Fruit fly (Drosophila melanogaster) whole organism, embryonic: Measurements from ENCODE around the gene CG12012.

Experiments
- Aef1 ChIP-seq: fragments of 200-800 bp; sonication (Bioruptor generic); IDR thresholded peaks from 3 replicates; pipeline ENCODE4 v1.3.6; 2022; ENCODE audit warnings: missing biosample characterization, missing genetic modification characterization
- Asciz ChIP-seq: fragments of 200-800 bp; sonication (Bioruptor generic); optimal IDR thresholded peaks from 2 replicates; lab custom pipeline; 2017; ENCODE audit warnings: missing biosample characterization, mild to moderate bottlenecking, missing genetic modification characterization, missing genetic modification reagents
- BEAF-32 ChIP-seq: fragments of 200-800 bp; sonication (Bioruptor generic); optimal IDR thresholded peaks from 3 replicates; lab custom pipeline; 2017; ENCODE audit warnings: missing biosample characterization, missing genetic modification characterization, mild to moderate bottlenecking, moderate library complexity, missing genetic modification reagents
- CG10366 ChIP-seq: fragments of 200-800 bp; sonication (Bioruptor generic); IDR thresholded peaks from 2 replicates; pipeline ENCODE4 v1.3.6; 2022; ENCODE audit warnings: missing biosample characterization, missing genetic modification characterization
- CG10431 ChIP-seq: fragments of 200-800 bp; sonication (Bioruptor generic); optimal IDR thresholded peaks from 3 replicates; lab custom pipeline; 2018; ENCODE audit warnings: missing biosample characterization, mild to moderate bottlenecking, missing genetic modification characterization
- CG10979 ChIP-seq: fragments of 200-800 bp; sonication (Bioruptor generic); optimal IDR thresholded peaks from 2 replicates; lab custom pipeline; 2018; ENCODE audit warnings: missing biosample characterization, mild to moderate bottlenecking, missing genetic modification characterization, moderate library complexity
- CG11696 ChIP-seq: fragments of 200-800 bp; sonication (Bioruptor generic); IDR thresholded peaks from 2 replicates; pipeline ENCODE4 v1.3.6; 2022; ENCODE audit warnings: missing biosample characterization, missing genetic modification characterization
- CG14014 ChIP-seq: fragments of 200-800 bp; sonication (Bioruptor generic); IDR thresholded peaks from 2 replicates; pipeline ENCODE4 v1.3.6; 2022; ENCODE audit warnings: missing biosample characterization, missing genetic modification characterization
- CG1647 ChIP-seq: fragments of 200-800 bp; sonication (Bioruptor generic); optimal IDR thresholded peaks from 3 replicates; lab custom pipeline; 2016; ENCODE audit warnings: missing biosample characterization, missing genetic modification characterization
- CG16779 ChIP-seq: fragments of 200-800 bp; sonication (Bioruptor generic); IDR thresholded peaks from 2 replicates; pipeline ENCODE4 v1.3.6; 2022; ENCODE audit warnings: missing biosample characterization, missing genetic modification characterization
- CG17359 ChIP-seq: fragments of 200-800 bp; sonication (Bioruptor generic); optimal IDR thresholded peaks from 3 replicates; lab custom pipeline; 2018; ENCODE audit warnings: missing biosample characterization, mild to moderate bottlenecking, missing genetic modification characterization, moderate library complexity
- CG2202 ChIP-seq: fragments of 200-800 bp; sonication (Bioruptor generic); optimal IDR thresholded peaks from 2 replicates; lab custom pipeline; 2018; ENCODE audit warnings: missing biosample characterization, mild to moderate bottlenecking, missing genetic modification characterization
- CG3847 ChIP-seq: fragments of 200-800 bp; sonication (Bioruptor generic); IDR thresholded peaks from 2 replicates; pipeline ENCODE4 v1.3.6; 2022; ENCODE audit warnings: missing biosample characterization, missing genetic modification characterization
- CG4328 ChIP-seq: fragments of 200-800 bp; sonication (Bioruptor generic); optimal IDR thresholded peaks from 3 replicates; lab custom pipeline; 2017; ENCODE audit warnings: missing biosample characterization, missing genetic modification reagents, missing genetic modification characterization
- CG43689 ChIP-seq: fragments of 200-800 bp; sonication (Bioruptor generic); IDR thresholded peaks from 2 replicates; pipeline ENCODE4 v1.3.6; 2022; ENCODE audit warnings: missing biosample characterization, missing genetic modification characterization
- CG6654 ChIP-seq: fragments of 200-800 bp; sonication (Bioruptor generic); optimal IDR thresholded peaks from 2 replicates; lab custom pipeline; 2017; ENCODE audit warnings: missing biosample characterization, mild to moderate bottlenecking, missing genetic modification characterization
- CG7372 ChIP-seq: fragments of 200-800 bp; sonication (Bioruptor generic); IDR thresholded peaks from 2 replicates; pipeline ENCODE4 v1.3.6; 2022; ENCODE audit warnings: missing biosample characterization, missing genetic modification characterization
- CkIIα-i1 ChIP-seq: fragments of 200-800 bp; sonication (Bioruptor generic); IDR thresholded peaks from 2 replicates; pipeline ENCODE4 v1.3.6; 2022; ENCODE audit warnings: missing biosample characterization, missing genetic modification characterization
- Dbx ChIP-seq: fragments of 200-800 bp; sonication (Bioruptor generic); IDR thresholded peaks from 3 replicates; pipeline ENCODE4 v1.3.6; 2022; ENCODE audit warnings: missing biosample characterization, missing genetic modification characterization
- Dip2 ChIP-seq: fragments of 200-800 bp; sonication (Bioruptor generic); IDR thresholded peaks from 2 replicates; pipeline ENCODE4 v1.3.6; 2022; ENCODE audit warnings: missing biosample characterization, missing genetic modification characterization
- Dref ChIP-seq: fragments of 200-800 bp; sonication (Bioruptor generic); IDR thresholded peaks from 2 replicates; pipeline ENCODE4 v1.3.6; 2022; ENCODE audit warnings: missing biosample characterization, missing genetic modification characterization
- HLH3B ChIP-seq: fragments of 200-800 bp; sonication (Bioruptor generic); IDR thresholded peaks from 2 replicates; pipeline ENCODE4 v1.3.6; 2022; ENCODE audit warnings: missing biosample characterization, missing genetic modification characterization
- Lhr ChIP-seq: fragments of 200-800 bp; sonication (Bioruptor generic); optimal IDR thresholded peaks from 3 replicates; lab custom pipeline; 2017; ENCODE audit warnings: mild to moderate bottlenecking, missing biosample characterization, missing genetic modification reagents, missing genetic modification characterization
- Sin3A ChIP-seq: fragments of >200 bp; optimal IDR thresholded peaks from 2 replicates; lab custom pipeline; 2018
- Usf ChIP-seq: fragments of 200-800 bp; sonication (Bioruptor generic); optimal IDR thresholded peaks from 2 replicates; lab custom pipeline; 2017; ENCODE audit warnings: missing genotype, missing biosample characterization, missing genetic modification characterization
- ac ChIP-seq: fragments of 200-800 bp; sonication (Bioruptor generic); optimal IDR thresholded peaks from 3 replicates; lab custom pipeline; 2017; ENCODE audit warnings: missing biosample characterization, mild to moderate bottlenecking, missing genetic modification characterization
- aop ChIP-seq: fragments of 200-800 bp; sonication (Bioruptor generic); IDR thresholded peaks from 2 replicates; pipeline ENCODE4 v1.3.6; 2022; ENCODE audit warnings: missing biosample characterization, missing genetic modification characterization
- ash1 ChIP-seq: fragments of 200-800 bp; sonication (Bioruptor generic); optimal IDR thresholded peaks from 2 replicates; lab custom pipeline; 2018; ENCODE audit warnings: missing biosample characterization, mild to moderate bottlenecking, missing genetic modification characterization
- bab2 ChIP-seq: fragments of 200-800 bp; sonication (Bioruptor generic); optimal IDR thresholded peaks from 2 replicates; lab custom pipeline; 2016; ENCODE audit warnings: missing biosample characterization, missing genetic modification characterization
- bbx ChIP-seq: fragments of 200-800 bp; sonication (Bioruptor generic); IDR thresholded peaks from 2 replicates; pipeline ENCODE4 v1.3.6; 2022; ENCODE audit warnings: missing biosample characterization, missing genetic modification characterization; ENCODE audit not compliant: partially characterized antibody
- cato ChIP-seq: fragments of 200-800 bp; sonication (Bioruptor generic); optimal IDR thresholded peaks from 2 replicates; lab custom pipeline; 2016; ENCODE audit warnings: missing biosample characterization, missing genetic modification characterization, borderline replicate concordance
- chif ChIP-seq, 2 experiments: fragments of 200-800 bp; sonication (Bioruptor generic); optimal IDR thresholded peaks; 3 replicates each; lab custom pipeline; 2016; ENCODE audit warnings: missing biosample characterization in 2 of 2, missing genetic modification characterization in 2 of 2
- disco-r ChIP-seq: fragments of 200-800 bp; sonication (Bioruptor generic); optimal IDR thresholded peaks from 2 replicates; lab custom pipeline; 2016; ENCODE audit warnings: missing biosample characterization, missing genetic modification characterization
- dpn ChIP-seq, 2 experiments: fragments of 200-800 bp; sonication (Bioruptor generic); optimal IDR thresholded peaks; 3 replicates each; lab custom pipeline; 2016; ENCODE audit warnings: missing biosample characterization in 2 of 2, missing genetic modification characterization in 2 of 2
- fd3F ChIP-seq: fragments of 200-800 bp; sonication (Bioruptor generic); optimal IDR thresholded peaks from 2 replicates; lab custom pipeline; 2018; ENCODE audit warnings: missing biosample characterization, mild to moderate bottlenecking, missing genetic modification characterization, moderate library complexity
- gem ChIP-seq: fragments of 200-800 bp; sonication (Bioruptor generic); optimal IDR thresholded peaks from 2 replicates; lab custom pipeline; 2019; ENCODE audit warnings: missing biosample characterization, mild to moderate bottlenecking, missing genetic modification characterization, moderate library complexity
- grau ChIP-seq: fragments of 200-800 bp; optimal IDR thresholded peaks from 3 replicates; lab custom pipeline; 2019; ENCODE audit warnings: missing biosample characterization, mild to moderate bottlenecking, missing genetic modification characterization, moderate library complexity
- gsb-n ChIP-seq: fragments of 200-800 bp; sonication (Bioruptor generic); optimal IDR thresholded peaks from 3 replicates; lab custom pipeline; 2018; ENCODE audit warnings: missing biosample characterization, mild to moderate bottlenecking, missing genetic modification characterization
- lola ChIP-seq, 3 experiments: fragments of >200 bp in 2 of 3; fragments of 200-800 bp in 1 of 3; sonication (Bioruptor generic) in 1 of 3; optimal IDR thresholded peaks; 2 replicates each; lab custom pipeline; 2017 to 2019; ENCODE audit warnings: missing biosample characterization in 3 of 3, missing genetic modification characterization in 3 of 3, mild to moderate bottlenecking in 1 of 3, moderate library complexity in 1 of 3
- nerfin-1 ChIP-seq: fragments of 200-800 bp; sonication (Bioruptor generic); optimal IDR thresholded peaks from 3 replicates; lab custom pipeline; 2019; ENCODE audit warnings: missing biosample characterization, mild to moderate bottlenecking, missing genetic modification characterization, moderate library complexity
- nom ChIP-seq: fragments of 200-800 bp; sonication (Bioruptor generic); optimal IDR thresholded peaks from 2 replicates; lab custom pipeline; 2017; ENCODE audit warnings: missing biosample characterization, missing genetic modification characterization, mild to moderate bottlenecking, moderate library complexity, missing genetic modification reagents
- rib ChIP-seq: fragments of 200-800 bp; sonication (Bioruptor generic); IDR thresholded peaks from 2 replicates; pipeline ENCODE4 v1.3.6; 2022; ENCODE audit warnings: missing biosample characterization, missing genetic modification characterization
- schlank ChIP-seq: fragments of 200-800 bp; sonication (Bioruptor generic); optimal IDR thresholded peaks from 2 replicates; lab custom pipeline; 2018; ENCODE audit warnings: missing biosample characterization, mild to moderate bottlenecking, missing genetic modification characterization
- sd ChIP-seq: fragments of 200-800 bp; sonication (Bioruptor generic); optimal IDR thresholded peaks from 3 replicates; lab custom pipeline; 2018; ENCODE audit warnings: missing biosample characterization, mild to moderate bottlenecking, missing genetic modification characterization, moderate library complexity
- sr ChIP-seq: fragments of 200-800 bp; sonication (Bioruptor generic); IDR thresholded peaks from 3 replicates; pipeline ENCODE4 v1.3.6; 2022; ENCODE audit warnings: missing biosample characterization, missing genetic modification characterization
- ttk ChIP-seq: fragments of 200-800 bp; sonication (Bioruptor generic); IDR thresholded peaks from 2 replicates; pipeline ENCODE4 v2.1.2; 2022; ENCODE audit warnings: missing biosample characterization, missing genetic modification characterization
- vnd ChIP-seq: fragments of 200-800 bp; sonication (Bioruptor generic); IDR thresholded peaks from 3 replicates; pipeline ENCODE4 v1.3.6; 2022; ENCODE audit warnings: missing biosample characterization, missing genetic modification characterization; ENCODE audit not compliant: partially characterized antibody
- zen2 ChIP-seq: fragments of 200-800 bp; sonication (Bioruptor generic); IDR thresholded peaks from 3 replicates; pipeline ENCODE4 v1.3.6; 2022; ENCODE audit warnings: missing biosample characterization, missing genetic modification characterization; ENCODE audit not compliant: partially characterized antibody

Gene CG12012

dm6 chr3L:3394854-3395723 lies 18.5 kb downstream of the CG12012 start (continued):
- no peak for TF ChIP-seq schlank
- no peak for TF ChIP-seq Dbx (GFP tag; lab: Robert Waterston, UW)
- TF ChIP-seq CG43689 (GFP tag; lab: Robert Waterston, UW) = peak; percentile 72
- TF ChIP-seq CG2202 (tag; lab: Kevin White, UChicago) = peak; percentile 92
- TF ChIP-seq CG1647 = peak; percentile 80
- TF ChIP-seq Dip2 (GFP tag; lab: Robert Waterston, UW) = no peak
- peak; percentile 81 for TF ChIP-seq CG10431 (GFP tag; lab: Kevin White, UChicago)
- peak; percentile 82 for TF ChIP-seq CG6654 (GFP tag; lab: Kevin White, UChicago)
- 0 out of 2 replicates have a peak, but pooled peaks have one; percentile 25 for TF ChIP-seq rib (GFP tag; lab: Robert Waterston, UW)
- TF ChIP-seq CG10366 = peak; percentile 83
- peak; percentile 96 for TF ChIP-seq CG10979
- TF ChIP-seq dpn (GFP tag; optimal IDR thresholded peaks at IDR 0.05; lab: Kevin White, UChicago) = peak; percentile 87 to 91
- TF ChIP-seq lola (GFP tag; optimal IDR thresholded peaks at IDR 0.05; lab: Kevin White, UChicago) = peak in 1 of 3 experiments; percentile 98
- no peak; the same call in 1 of the 2 replicates for TF ChIP-seq bbx (GFP tag; lab: Robert Waterston, UW)
- peak; percentile 83 for TF ChIP-seq ttk
- peak; percentile 81 for TF ChIP-seq bab2 (GFP tag; lab: Kevin White, UChicago)
- TF ChIP-seq CG7372 = peak; percentile 49
- no peak for TF ChIP-seq ash1
- no peak for TF ChIP-seq vnd (GFP tag; lab: Robert Waterston, UW)
- peak; percentile 37; the same call in 1 of the 2 replicates for TF ChIP-seq CG3847 (GFP tag; lab: Robert Waterston, UW)
- no peak for TF ChIP-seq CkIIα-i1
- TF ChIP-seq Dref (GFP tag; lab: Robert Waterston, UW) = 0 out of 2 replicates have a peak, but pooled peaks have one; percentile 2
- TF ChIP-seq CG11696 (GFP tag; lab: Robert Waterston, UW) = peak; percentile 5
- peak; percentile 49 for TF ChIP-seq CG14014 (GFP tag; lab: Robert Waterston, UW)
- peak; percentile 32 for TF ChIP-seq CG4328
- no peak for TF ChIP-seq zen2 (GFP tag; lab: Robert Waterston, UW)
- peak; percentile 88 for TF ChIP-seq HLH3B (GFP tag; lab: Robert Waterston, UW)
- TF ChIP-seq gem (tag; lab: Kevin White, UChicago) = peak; percentile 93
- peak; percentile 94 for TF ChIP-seq ac (GFP tag; lab: Kevin White, UChicago)
- peak; percentile 77 for TF ChIP-seq sr (GFP tag; lab: Robert Waterston, UW)
- no peak for TF ChIP-seq CG16779 (GFP tag; lab: Robert Waterston, UW)
- peak; percentile 86 for TF ChIP-seq cato
- TF ChIP-seq BEAF-32 = no peak
- TF ChIP-seq nerfin-1 = peak; percentile 63
- peak; percentile 39 for TF ChIP-seq sd
- TF ChIP-seq grau (tag; lab: Kevin White, UChicago) = peak; percentile 87
- TF ChIP-seq gsb-n (tag; lab: Kevin White, UChicago) = peak; percentile 92
- peak; percentile 85 for TF ChIP-seq Lhr (GFP tag; lab: Kevin White, UChicago)
- TF ChIP-seq Sin3A (lab: Kevin White, UChicago) = no peak
- no peak for TF ChIP-seq fd3F (GFP tag; lab: Kevin White, UChicago)
- peak; percentile 89 for TF ChIP-seq nom
- TF ChIP-seq aop (GFP tag; lab: Robert Waterston, UW) = peak; percentile 88
- peak; percentile 88 for TF ChIP-seq Usf (GFP tag; lab: Kevin White, UChicago)
- TF ChIP-seq chif (GFP tag; optimal IDR thresholded peaks at IDR 0.05; lab: Kevin White, UChicago) = peak; percentile 96 to 98
- TF ChIP-seq disco-r (GFP tag; lab: Kevin White, UChicago) = peak; percentile 71
- TF ChIP-seq CG17359 (tag; lab: Kevin White, UChicago) = peak; percentile 80
- TF ChIP-seq Asciz (GFP tag; lab: Kevin White, UChicago) = peak; percentile 80
- peak; percentile 51 for TF ChIP-seq Aef1 (GFP tag; lab: Robert Waterston, UW)
